Worm (Caenorhabditis elegans) whole organism, early embryonic: ENCODE measurements around the gene C39B5.5.

Experiments used
- B0310.2 ChIP-seq: sonication (generic microtip); optimal IDR thresholded peaks from 2 replicates; lab custom pipeline; 2016; ENCODE audit warnings: mild to moderate bottlenecking, missing genetic modification characterization, missing compliant biosample characterization
- F13C5.2 ChIP-seq: sonication (generic microtip); optimal IDR thresholded peaks from 2 replicates; lab custom pipeline; 2017; ENCODE audit warnings: mild to moderate bottlenecking, missing genetic modification characterization, inconsistent platforms, missing compliant biosample characterization
- ama-1 ChIP-seq: fragments of 150-350 bp; optimal IDR thresholded peaks from 2 replicates; lab custom pipeline; 2014
- ceh-13 ChIP-seq: fragments of 200-800 bp; sonication (Bioruptor generic); optimal IDR thresholded peaks from 2 replicates; lab custom pipeline; 2018; ENCODE audit warnings: mild to moderate bottlenecking, missing genetic modification characterization, missing compliant biosample characterization
- hmbx-1 ChIP-seq: sonication (generic microtip); optimal IDR thresholded peaks from 2 replicates; lab custom pipeline; 2016; ENCODE audit warnings: mild to moderate bottlenecking, missing genetic modification characterization, missing compliant biosample characterization
- hmg-4 ChIP-seq: fragments of 200-800 bp; sonication (Bioruptor generic); optimal IDR thresholded peaks from 2 replicates; lab custom pipeline; 2018; ENCODE audit warnings: mild to moderate bottlenecking, missing genetic modification characterization, missing compliant biosample characterization
- pes-1 ChIP-seq: fragments of 200-800 bp; sonication (Bioruptor generic); IDR thresholded peaks from 2 replicates; pipeline ENCODE4 v1.3.6; 2022; ENCODE audit warnings: missing genetic modification reagents, missing genetic modification characterization, missing compliant biosample characterization
- scrt-1 ChIP-seq: fragments of 200-800 bp; sonication (Bioruptor generic); IDR thresholded peaks from 2 replicates; pipeline ENCODE4 v1.3.6; 2022; ENCODE audit warnings: missing genetic modification characterization, missing compliant biosample characterization
- sea-1 ChIP-seq: fragments of 200-800 bp; sonication (Bioruptor generic); conservative IDR thresholded peaks from 2 replicates; pipeline ENCODE4 v1.3.6; 2022; ENCODE audit warnings: missing genetic modification characterization, missing compliant biosample characterization
- tbx-11 ChIP-seq: fragments of 200-800 bp; sonication (Bioruptor generic); IDR thresholded peaks from 2 replicates; pipeline ENCODE4 v1.3.6; 2022; ENCODE audit warnings: missing genetic modification characterization, missing compliant biosample characterization

- TF ChIP-seq B0310.2 (tag; lab: Kevin White, UChicago) (no peak), hmbx-1 (tag; lab: Kevin White, UChicago) (no peak), ama-1 (lab: Kevin White, UChicago) (no peak), F13C5.2 (tag; lab: Kevin White, UChicago) (no peak), hmg-4 (GFP tag; lab: Kevin White, UChicago) (no peak), sea-1 (GFP tag; lab: Robert Waterston, UW) (0 out of 2 replicates have a peak, but pooled peaks have one; percentile 56), pes-1 (GFP tag; lab: Robert Waterston, UW) (no peak), tbx-11 (no peak), scrt-1 (GFP tag; lab: Robert Waterston, UW) (no peak), ceh-13 (GFP tag; lab: Kevin White, UChicago) (no peak)
Observed at ce11 chrIII:2234192-2234934, 26.4 kb downstream of the C39B5.5 start, which contains the start of gene C39B5.2.
